Worm (Caenorhabditis elegans) whole organism, L3 larva: ENCODE measurements around the gene cyp-34A7.

Source experiments
- R02D3.7 ChIP-seq: fragments of 150-350 bp; optimal IDR thresholded peaks from 2 replicates; lab custom pipeline; 2014; ENCODE audit warnings: missing biosample characterization, missing genetic modification characterization
- aly-2 ChIP-seq: fragments of 150-350 bp; optimal IDR thresholded peaks from 2 replicates; lab custom pipeline; 2014; ENCODE audit warnings: missing biosample characterization, missing genetic modification characterization
- ama-1 ChIP-seq: fragments of 150-350 bp; optimal IDR thresholded peaks from 2 replicates; lab custom pipeline; 2018
- ceh-28 ChIP-seq: fragments of 150-350 bp; optimal IDR thresholded peaks from 2 replicates; lab custom pipeline; 2014; ENCODE audit warnings: missing biosample characterization, missing genetic modification reagents, missing genetic modification characterization
- lin-15B ChIP-seq: fragments of 150-350 bp; optimal IDR thresholded peaks from 2 replicates; lab custom pipeline; 2014; ENCODE audit warnings: missing biosample characterization, missing genetic modification characterization
- nhr-11 ChIP-seq: fragments of 150-350 bp; optimal IDR thresholded peaks from 2 replicates; lab custom pipeline; 2014; ENCODE audit warnings: missing biosample characterization, missing genetic modification characterization
- nhr-67 ChIP-seq: fragments of 150-350 bp; optimal IDR thresholded peaks from 2 replicates; lab custom pipeline; 2014; ENCODE audit warnings: missing biosample characterization, missing genetic modification characterization
- nhr-76 ChIP-seq: fragments of 150-350 bp; sonication (generic microtip); optimal IDR thresholded peaks from 5 replicates; lab custom pipeline; 2014; ENCODE audit warnings: missing biosample characterization, missing genetic modification characterization
- nhr-77 ChIP-seq: fragments of 150-350 bp; optimal IDR thresholded peaks from 2 replicates; lab custom pipeline; 2014; ENCODE audit warnings: missing biosample characterization, missing genetic modification characterization
- pqm-1 ChIP-seq: fragments of 150-350 bp; optimal IDR thresholded peaks from 2 replicates; lab custom pipeline; 2017; ENCODE audit warnings: missing biosample characterization, missing genetic modification characterization, inconsistent platforms
- sea-2 ChIP-seq: fragments of 150-350 bp; sonication (generic microtip); optimal IDR thresholded peaks from 4 replicates; lab custom pipeline; 2014; ENCODE audit warnings: missing biosample characterization, missing genetic modification reagents, missing genetic modification characterization
- unc-39 ChIP-seq: sonication (generic microtip); optimal IDR thresholded peaks from 4 replicates; lab custom pipeline; 2017; ENCODE audit warnings: missing biosample characterization, missing genetic modification characterization
- unc-62 ChIP-seq: fragments of 150-350 bp; sonication (generic microtip); optimal IDR thresholded peaks from 4 replicates; lab custom pipeline; 2014; ENCODE audit warnings: missing biosample characterization, missing genetic modification reagents, missing genetic modification characterization
- zag-1 ChIP-seq: fragments of 150-350 bp; optimal IDR thresholded peaks from 2 replicates; lab custom pipeline; 2014; ENCODE audit warnings: missing biosample characterization, missing genetic modification characterization

DNA sequence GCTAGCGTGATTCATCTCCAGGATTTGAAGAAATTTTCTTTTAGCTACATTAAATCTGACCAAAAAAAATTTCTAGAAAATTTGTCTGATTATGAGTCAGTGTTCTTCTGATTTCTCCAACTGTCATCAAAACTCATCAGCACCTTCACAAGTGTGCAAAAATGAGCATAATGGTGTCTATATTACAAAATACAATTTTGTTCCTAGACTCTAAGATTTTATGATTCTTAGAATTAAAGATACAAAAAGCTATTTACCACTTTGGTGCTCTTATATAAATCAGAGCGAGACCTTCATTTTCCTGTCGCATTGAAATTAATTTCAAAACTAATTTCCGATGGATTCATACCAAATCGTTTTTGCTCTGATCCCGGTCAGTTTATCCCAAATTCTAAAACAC is 51.1 kb downstream of the cyp-34A7 start, which contains the start of gene srx-68:
- no peak for TF ChIP-seq aly-2 (tag; lab: Kevin White, UChicago)
- no peak for TF ChIP-seq unc-62 (GFP tag; lab: Kevin White, UChicago)
- TF ChIP-seq zag-1 (tag; lab: Kevin White, UChicago), result no peak
- no peak for TF ChIP-seq pqm-1 (tag; lab: Kevin White, UChicago)
- TF ChIP-seq nhr-67, result no peak
- no peak for TF ChIP-seq unc-39 (tag; lab: Kevin White, UChicago)
- TF ChIP-seq ceh-28 (tag; lab: Kevin White, UChicago), result no peak
- TF ChIP-seq nhr-11 (tag; lab: Kevin White, UChicago), result no peak
- no peak for TF ChIP-seq sea-2 (GFP tag; lab: Kevin White, UChicago)
- no peak for TF ChIP-seq nhr-77
- TF ChIP-seq lin-15B (tag; lab: Kevin White, UChicago), result no peak
- TF ChIP-seq ama-1 (lab: Kevin White, UChicago), result no peak
- TF ChIP-seq nhr-76 (tag; lab: Kevin White, UChicago), result no peak
- no peak for TF ChIP-seq R02D3.7
